Worm (Caenorhabditis elegans) whole organism, L2 larva: ENCODE data around the gene lev-9.

ENCODE experiments used
- ZK546.5 ChIP-seq: sonication (generic microtip); optimal IDR thresholded peaks from 2 replicates; lab custom pipeline; 2017; ENCODE audit warnings: missing biosample characterization, missing genetic modification characterization
- ceh-82 ChIP-seq: fragments of 150-350 bp; optimal IDR thresholded peaks from 2 replicates; lab custom pipeline; 2014; ENCODE audit warnings: missing biosample characterization, missing genetic modification characterization
- elt-1 ChIP-seq: fragments of 150-350 bp; optimal IDR thresholded peaks from 2 replicates; lab custom pipeline; 2014; ENCODE audit warnings: missing biosample characterization, missing genetic modification characterization
- elt-3 ChIP-seq: sonication (generic microtip); optimal IDR thresholded peaks from 2 replicates; lab custom pipeline; 2017; ENCODE audit warnings: missing biosample characterization, missing genetic modification characterization
- lin-13 ChIP-seq: fragments of 150-350 bp; optimal IDR thresholded peaks from 2 replicates; lab custom pipeline; 2014; ENCODE audit warnings: missing biosample characterization, missing genetic modification reagents, missing genetic modification characterization
- lin-39 ChIP-seq: fragments of 150-350 bp; optimal IDR thresholded peaks from 2 replicates; lab custom pipeline; 2014; ENCODE audit warnings: missing biosample characterization, missing genetic modification reagents, missing genetic modification characterization
- nhr-77 ChIP-seq: fragments of 150-350 bp; optimal IDR thresholded peaks from 2 replicates; lab custom pipeline; 2014; ENCODE audit warnings: missing biosample characterization, missing genetic modification characterization
- sem-4 ChIP-seq: fragments of 150-350 bp; optimal IDR thresholded peaks from 2 replicates; lab custom pipeline; 2014; ENCODE audit warnings: missing biosample characterization, missing genetic modification reagents, missing genetic modification characterization
- unc-39 ChIP-seq: fragments of 150-350 bp; optimal IDR thresholded peaks from 2 replicates; lab custom pipeline; 2014; ENCODE audit warnings: missing biosample characterization, missing genetic modification characterization
- unc-62 ChIP-seq: fragments of 150-350 bp; optimal IDR thresholded peaks from 2 replicates; lab custom pipeline; 2014; ENCODE audit warnings: missing biosample characterization, missing genetic modification reagents, missing genetic modification characterization

DNA sequence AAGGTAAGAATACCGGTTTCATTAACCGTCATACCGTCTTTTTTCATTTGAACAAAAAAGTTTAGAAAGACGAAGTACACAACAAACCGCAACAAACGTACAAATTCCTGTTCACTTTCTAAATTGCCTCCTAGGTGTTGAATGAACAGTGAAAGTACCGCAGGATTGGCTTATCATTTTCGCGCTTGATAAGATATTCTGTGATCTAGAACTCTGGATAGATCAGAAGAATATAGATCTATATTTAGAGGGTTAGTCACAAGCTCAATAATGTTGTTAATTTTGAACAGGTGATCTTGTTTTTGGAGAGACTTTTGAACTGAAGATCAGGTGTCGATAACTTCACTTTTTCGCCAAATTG, 36.9 kb downstream of the lev-9 start:
- TF ChIP-seq unc-62 (GFP tag; lab: Kevin White, UChicago): no peak
- no peak for TF ChIP-seq unc-39 (tag; lab: Kevin White, UChicago)
- TF ChIP-seq ZK546.5 (tag; lab: Kevin White, UChicago): no peak
- TF ChIP-seq ceh-82 (tag; lab: Kevin White, UChicago): no peak
- TF ChIP-seq elt-1 (tag; lab: Kevin White, UChicago): no peak
- no peak for TF ChIP-seq sem-4 (tag; lab: Kevin White, UChicago)
- TF ChIP-seq lin-39 (tag; lab: Kevin White, UChicago): no peak
- TF ChIP-seq elt-3 (tag; lab: Kevin White, UChicago): no peak
- TF ChIP-seq lin-13 (GFP tag; lab: Kevin White, UChicago): no peak
- no peak for TF ChIP-seq nhr-77 (tag; lab: Kevin White, UChicago)
